Worm (Caenorhabditis elegans): Measurements from ENCODE around the gene brap-2.

DNA sequence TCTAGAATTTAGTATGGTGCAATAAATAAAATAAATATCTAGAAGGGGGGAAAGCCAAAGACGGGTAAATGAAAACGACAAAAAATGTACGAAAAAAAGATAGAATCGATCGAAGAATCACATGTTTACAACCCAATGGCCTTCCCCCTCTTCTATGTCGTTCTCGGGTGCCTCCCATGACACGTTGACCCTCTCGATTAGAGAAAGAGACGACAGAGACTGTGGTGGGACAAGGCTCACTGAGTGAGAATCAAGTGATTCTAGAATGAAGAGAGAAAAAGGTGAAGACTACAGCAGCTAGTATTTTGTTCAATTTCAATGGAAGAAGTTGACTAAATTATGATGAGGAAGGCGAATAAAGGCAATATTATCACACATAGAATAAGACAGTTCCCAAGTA lies 33.1 kb upstream of the brap-2 start:
- TF ChIP-seq nhr-76 (tag; optimal IDR thresholded peaks at IDR 0.05) (no peak), nhr-12 (tag; optimal IDR thresholded peaks at IDR 0.05) (no peak)

All from whole organism, L3 larva.